Fruit fly (Drosophila melanogaster) whole organism, embryonic: ENCODE data around the gene r-l.

Source experiments
- B-H1 ChIP-seq: fragments of 200-800 bp; sonication (Bioruptor generic); IDR thresholded peaks from 3 replicates; pipeline ENCODE4 v1.3.6; 2022; ENCODE audit warnings: missing biosample characterization, missing genetic modification characterization
- B-H2 ChIP-seq: fragments of 200-800 bp; sonication (Bioruptor generic); optimal IDR thresholded peaks from 2 replicates; lab custom pipeline; 2018; ENCODE audit warnings: missing biosample characterization, mild to moderate bottlenecking, missing genetic modification characterization
- BtbVII ChIP-seq: fragments of 200-800 bp; sonication (Bioruptor generic); optimal IDR thresholded peaks from 3 replicates; lab custom pipeline; 2017; ENCODE audit warnings: missing biosample characterization, mild to moderate bottlenecking, missing genetic modification characterization
- CG10654 ChIP-seq: fragments of 200-800 bp; sonication (Bioruptor generic); optimal IDR thresholded peaks from 2 replicates; lab custom pipeline; 2016; ENCODE audit warnings: missing biosample characterization, missing genetic modification characterization
- CG11247 ChIP-seq: fragments of 200-800 bp; sonication (Bioruptor generic); IDR thresholded peaks from 2 replicates; pipeline ENCODE4 v1.3.6; 2022; ENCODE audit warnings: missing biosample characterization, missing genetic modification characterization
- CG11456 ChIP-seq: fragments of 200-800 bp; sonication (Bioruptor generic); IDR thresholded peaks from 3 replicates; pipeline ENCODE4 v1.3.6; 2022; ENCODE audit warnings: missing biosample characterization, missing genetic modification characterization
- CG12236 ChIP-seq: fragments of 200-800 bp; sonication (Bioruptor generic); optimal IDR thresholded peaks from 2 replicates; lab custom pipeline; 2016; ENCODE audit warnings: missing biosample characterization, missing genetic modification characterization
- CG12391 ChIP-seq: fragments of 200-800 bp; sonication (Bioruptor generic); optimal IDR thresholded peaks from 3 replicates; lab custom pipeline; 2018; ENCODE audit warnings: missing biosample characterization, mild to moderate bottlenecking, missing genetic modification characterization, moderate library complexity
- CG13287 ChIP-seq: fragments of 200-800 bp; sonication (Bioruptor generic); IDR thresholded peaks from 2 replicates; pipeline ENCODE4 v1.3.6; 2022; ENCODE audit warnings: missing biosample characterization, missing genetic modification characterization; ENCODE audit not compliant: partially characterized antibody
- CG14710 ChIP-seq: fragments of 200-800 bp; sonication (Bioruptor generic); optimal IDR thresholded peaks from 3 replicates; lab custom pipeline; 2019; ENCODE audit warnings: missing biosample characterization, mild to moderate bottlenecking, missing genetic modification characterization, moderate library complexity
- CG1529 ChIP-seq: fragments of 200-800 bp; sonication (Bioruptor generic); optimal IDR thresholded peaks from 3 replicates; lab custom pipeline; 2018; ENCODE audit warnings: missing biosample characterization, missing genetic modification characterization
- CG17361 ChIP-seq: fragments of 200-800 bp; sonication (Bioruptor generic); IDR thresholded peaks from 3 replicates; pipeline ENCODE4 v1.3.6; 2022; ENCODE audit warnings: missing biosample characterization, missing genetic modification characterization
- CG17612 ChIP-seq: fragments of 200-800 bp; sonication (Bioruptor generic); IDR thresholded peaks from 2 replicates; pipeline ENCODE4 v1.3.6; 2022; ENCODE audit warnings: missing biosample characterization, missing genetic modification characterization
- CG17829 ChIP-seq: fragments of 200-800 bp; optimal IDR thresholded peaks from 2 replicates; lab custom pipeline; 2019; ENCODE audit warnings: missing biosample characterization, mild to moderate bottlenecking, missing genetic modification characterization, moderate library complexity
- CG18262 ChIP-seq: fragments of 200-800 bp; optimal IDR thresholded peaks from 3 replicates; lab custom pipeline; 2019; ENCODE audit warnings: missing biosample characterization, mild to moderate bottlenecking, missing genetic modification characterization, moderate library complexity
- CG34224 ChIP-seq: fragments of 200-800 bp; sonication (Bioruptor generic); IDR thresholded peaks from 3 replicates; pipeline ENCODE4 v1.3.6; 2022; ENCODE audit warnings: missing biosample characterization, missing genetic modification characterization; ENCODE audit not compliant: partially characterized antibody
- CG43689 ChIP-seq: fragments of 200-800 bp; sonication (Bioruptor generic); IDR thresholded peaks from 2 replicates; pipeline ENCODE4 v1.3.6; 2022; ENCODE audit warnings: missing biosample characterization, missing genetic modification characterization
- CG6254 ChIP-seq: fragments of 200-800 bp; sonication (Bioruptor generic); optimal IDR thresholded peaks from 3 replicates; lab custom pipeline; 2017; ENCODE audit warnings: mild to moderate bottlenecking, missing biosample characterization, missing genetic modification reagents, missing genetic modification characterization
- CG6813 ChIP-seq: fragments of 200-800 bp; sonication (Bioruptor generic); optimal IDR thresholded peaks from 2 replicates; lab custom pipeline; 2017; ENCODE audit warnings: missing biosample characterization, missing genetic modification characterization, mild to moderate bottlenecking, moderate library complexity, missing genetic modification reagents
- CG7786 ChIP-seq: fragments of 200-800 bp; sonication (Bioruptor generic); optimal IDR thresholded peaks from 2 replicates; lab custom pipeline; 2016; ENCODE audit warnings: missing biosample characterization, missing genetic modification characterization
- CG8478 ChIP-seq: fragments of >200 bp; optimal IDR thresholded peaks from 2 replicates; lab custom pipeline; 2018
- Dbx ChIP-seq: fragments of 200-800 bp; sonication (Bioruptor generic); IDR thresholded peaks from 3 replicates; pipeline ENCODE4 v1.3.6; 2022; ENCODE audit warnings: missing biosample characterization, missing genetic modification characterization
- HLH4C ChIP-seq: fragments of 200-800 bp; sonication (Bioruptor generic); IDR thresholded peaks from 3 replicates; pipeline ENCODE4 v1.3.6; 2022; ENCODE audit warnings: missing biosample characterization, missing genetic modification characterization; ENCODE audit not compliant: partially characterized antibody
- HmgD ChIP-seq: fragments of 200-800 bp; sonication (Bioruptor generic); optimal IDR thresholded peaks from 3 replicates; lab custom pipeline; 2016; ENCODE audit warnings: missing biosample characterization, missing genetic modification characterization
- Hmx ChIP-seq: fragments of 200-800 bp; sonication (Bioruptor generic); optimal IDR thresholded peaks from 2 replicates; lab custom pipeline; 2016; ENCODE audit warnings: missing biosample characterization, missing genetic modification characterization
- Hr39 ChIP-seq: fragments of >200 bp; optimal IDR thresholded peaks from 2 replicates; lab custom pipeline; 2017
- Kr ChIP-seq: fragments of 200-800 bp; sonication (Bioruptor generic); optimal IDR thresholded peaks from 2 replicates; lab custom pipeline; 2017; ENCODE audit warnings: missing biosample characterization, mild to moderate bottlenecking, missing genetic modification characterization
- NfI ChIP-seq: fragments of 200-800 bp; sonication (Bioruptor generic); optimal IDR thresholded peaks from 3 replicates; lab custom pipeline; 2018; ENCODE audit warnings: missing biosample characterization, mild to moderate bottlenecking, missing genetic modification characterization, moderate library complexity
- Ssrp ChIP-seq: fragments of 200-800 bp; sonication (Bioruptor generic); optimal IDR thresholded peaks from 2 replicates; lab custom pipeline; 2018; ENCODE audit warnings: missing biosample characterization, mild to moderate bottlenecking, missing genetic modification characterization, moderate library complexity
- chif ChIP-seq, 2 experiments: fragments of 200-800 bp; sonication (Bioruptor generic); optimal IDR thresholded peaks; 3 replicates each; lab custom pipeline; 2016; ENCODE audit warnings: missing biosample characterization in 2 of 2, missing genetic modification characterization in 2 of 2
- chinmo ChIP-seq: fragments of 200-800 bp; sonication (Bioruptor generic); IDR thresholded peaks from 4 replicates; pipeline ENCODE4 v1.3.6; 2022; ENCODE audit warnings: missing biosample characterization, missing genetic modification characterization; ENCODE audit not compliant: partially characterized antibody
- corto ChIP-seq: fragments of 200-800 bp; sonication (Bioruptor generic); optimal IDR thresholded peaks from 2 replicates; lab custom pipeline; 2016; ENCODE audit warnings: missing biosample characterization, mild to moderate bottlenecking, missing genetic modification characterization, moderate library complexity
- dimm ChIP-seq: fragments of 200-800 bp; sonication (Bioruptor generic); IDR thresholded peaks from 2 replicates; pipeline ENCODE4 v1.3.6; 2022; ENCODE audit warnings: missing biosample characterization, missing genetic modification characterization
- dpn ChIP-seq, 2 experiments: fragments of 200-800 bp; sonication (Bioruptor generic); optimal IDR thresholded peaks; 3 replicates each; lab custom pipeline; 2016; ENCODE audit warnings: missing biosample characterization in 2 of 2, missing genetic modification characterization in 2 of 2
- fd64A ChIP-seq: fragments of 200-800 bp; sonication (Bioruptor generic); optimal IDR thresholded peaks from 3 replicates; lab custom pipeline; 2018; ENCODE audit warnings: missing biosample characterization, mild to moderate bottlenecking, missing genetic modification characterization
- gcm2 ChIP-seq: fragments of 200-800 bp; sonication (Bioruptor generic); optimal IDR thresholded peaks from 2 replicates; lab custom pipeline; 2016; ENCODE audit warnings: missing biosample characterization, missing genetic modification characterization
- gfzf ChIP-seq: fragments of 200-800 bp; sonication (Bioruptor generic); optimal IDR thresholded peaks from 2 replicates; lab custom pipeline; 2016; ENCODE audit warnings: missing biosample characterization, mild to moderate bottlenecking, missing genetic modification characterization, moderate library complexity
- grau ChIP-seq: fragments of 200-800 bp; optimal IDR thresholded peaks from 3 replicates; lab custom pipeline; 2019; ENCODE audit warnings: missing biosample characterization, mild to moderate bottlenecking, missing genetic modification characterization, moderate library complexity
- grn ChIP-seq: fragments of 200-800 bp; sonication (Bioruptor generic); optimal IDR thresholded peaks from 3 replicates; lab custom pipeline; 2017; ENCODE audit warnings: missing biosample characterization, missing genetic modification characterization
- hbn ChIP-seq: fragments of 200-800 bp; sonication (Bioruptor generic); IDR thresholded peaks from 2 replicates; pipeline ENCODE4 v1.3.6; 2022; ENCODE audit warnings: missing biosample characterization, missing genetic modification characterization; ENCODE audit not compliant: partially characterized antibody
- ind ChIP-seq: fragments of 200-800 bp; sonication (Bioruptor generic); optimal IDR thresholded peaks from 3 replicates; lab custom pipeline; 2016; ENCODE audit warnings: missing biosample characterization, missing genetic modification characterization
- kay ChIP-seq: fragments of 200-800 bp; sonication (Bioruptor generic); optimal IDR thresholded peaks from 2 replicates; lab custom pipeline; 2016; ENCODE audit warnings: missing biosample characterization, missing genetic modification characterization
- ken ChIP-seq: fragments of 200-800 bp; sonication (Bioruptor generic); IDR thresholded peaks from 3 replicates; pipeline ENCODE4 v1.3.6; 2022; ENCODE audit warnings: missing biosample characterization, missing genetic modification characterization
- lab ChIP-seq: fragments of 200-800 bp; sonication (Bioruptor generic); optimal IDR thresholded peaks from 3 replicates; lab custom pipeline; 2017; ENCODE audit warnings: missing biosample characterization, missing genetic modification characterization, mild to moderate bottlenecking, moderate library complexity, missing genetic modification reagents
- luna ChIP-seq: fragments of 200-800 bp; sonication (Bioruptor generic); optimal IDR thresholded peaks from 2 replicates; lab custom pipeline; 2016; ENCODE audit warnings: missing biosample characterization, missing genetic modification characterization
- p53 ChIP-seq: fragments of 200-800 bp; sonication (Bioruptor generic); optimal IDR thresholded peaks from 2 replicates; lab custom pipeline; 2016; ENCODE audit warnings: missing biosample characterization, missing genetic modification characterization
- scrt ChIP-seq: fragments of 200-800 bp; sonication (Bioruptor generic); optimal IDR thresholded peaks from 2 replicates; lab custom pipeline; 2018; ENCODE audit warnings: missing biosample characterization, mild to moderate bottlenecking, missing genetic modification characterization, moderate library complexity
- sob ChIP-seq: fragments of 200-800 bp; sonication (Bioruptor generic); IDR thresholded peaks from 2 replicates; pipeline ENCODE4 v1.3.6; 2022; ENCODE audit warnings: missing biosample characterization, missing genetic modification characterization
- tgo ChIP-seq: fragments of 200-800 bp; sonication (Bioruptor generic); IDR thresholded peaks from 3 replicates; pipeline ENCODE4 v1.3.6; 2022; ENCODE audit warnings: missing biosample characterization, missing genetic modification characterization
- yki ChIP-seq: fragments of >200 bp; optimal IDR thresholded peaks from 3 replicates; lab custom pipeline; 2018

The r-l gene

DNA sequence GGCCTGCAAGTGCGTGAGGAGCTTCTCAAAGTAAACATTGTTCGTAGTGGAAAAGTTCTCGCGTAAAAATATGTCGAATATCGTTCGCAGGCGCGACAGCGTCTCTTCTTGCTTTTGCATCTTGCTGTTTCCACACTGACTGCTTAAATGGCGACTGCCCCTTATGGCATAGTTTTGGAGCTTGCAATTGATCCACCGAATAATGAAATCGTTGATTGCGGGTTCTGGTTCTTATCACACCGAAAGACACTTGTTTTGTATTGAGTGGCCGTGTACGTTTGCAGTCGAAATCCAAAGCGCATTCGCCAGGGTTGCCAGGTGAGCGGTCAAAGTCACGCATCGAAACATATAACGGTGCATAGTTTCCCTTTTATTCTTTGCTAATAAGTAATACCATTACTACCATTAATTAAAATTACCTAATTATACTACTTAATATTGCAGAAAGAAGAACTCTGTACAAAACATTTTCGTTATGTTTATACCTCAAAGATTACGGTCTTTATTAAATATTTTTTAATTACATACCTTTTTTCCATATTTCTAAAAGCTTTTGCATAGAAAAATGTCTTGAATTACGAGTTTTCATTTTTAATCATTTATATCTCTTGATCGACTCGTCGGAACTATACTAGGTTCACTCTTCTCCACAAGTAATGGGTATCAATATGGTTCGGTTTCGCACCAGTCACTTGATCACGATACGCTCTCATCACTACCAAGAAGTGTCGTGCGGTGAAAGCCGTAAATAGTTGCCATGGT lies 28.5 kb upstream of the r-l start, which contains the start of the genes CG7044 and Tbc1d22 (continued):
- TF ChIP-seq gcm2 (GFP tag; lab: Kevin White, UChicago) (no peak), chinmo (GFP tag; lab: Robert Waterston, UW) (0 out of 4 replicates have a peak, but pooled peaks have one; percentile 35), scrt (GFP tag; lab: Kevin White, UChicago) (no peak), CG34224 (GFP tag; lab: Robert Waterston, UW) (no peak), luna (GFP tag; lab: Kevin White, UChicago) (no peak), HLH4C (no peak), B-H2 (GFP tag; lab: Kevin White, UChicago) (no peak), gfzf (GFP tag; lab: Kevin White, UChicago) (peak; percentile 75), Ssrp (peak; percentile 54), CG13287 (0 out of 2 replicates have a peak, but pooled peaks have one; percentile 7), CG6254 (GFP tag; lab: Kevin White, UChicago) (no peak), grau (peak; percentile 59), B-H1 (GFP tag; lab: Robert Waterston, UW) (no peak), corto (GFP tag; lab: Kevin White, UChicago) (no peak), ind (GFP tag; lab: Kevin White, UChicago) (peak; percentile 48), NfI (GFP tag; lab: Kevin White, UChicago) (peak; percentile 32), fd64A (GFP tag; lab: Kevin White, UChicago) (no peak), CG17361 (GFP tag; lab: Robert Waterston, UW) (peak; percentile 90), CG7786 (GFP tag; lab: Kevin White, UChicago) (no peak), CG10654 (GFP tag; lab: Kevin White, UChicago) (peak; percentile 0), lab (GFP tag; lab: Kevin White, UChicago) (no peak), CG12391 (tag; lab: Kevin White, UChicago) (peak; percentile 69), CG18262 (tag; lab: Kevin White, UChicago) (peak; percentile 51), yki (lab: Kevin White, UChicago) (no peak), grn (GFP tag; lab: Kevin White, UChicago) (no peak), HmgD (GFP tag; lab: Kevin White, UChicago) (no peak), chif (GFP tag; optimal IDR thresholded peaks at IDR 0.05; lab: Kevin White, UChicago) (peak in 1 of 2 experiments; percentile 20), dpn (GFP tag; optimal IDR thresholded peaks at IDR 0.05; lab: Kevin White, UChicago) (peak; percentile 38 to 70), CG17829 (tag; lab: Kevin White, UChicago) (peak; percentile 42), CG17612 (GFP tag; lab: Robert Waterston, UW) (no peak), tgo (peak; percentile 28; the same call in 2 of the 3 replicates), ken (GFP tag; lab: Robert Waterston, UW) (no peak), dimm (GFP tag; lab: Robert Waterston, UW) (no peak), hbn (0 out of 2 replicates have a peak, but pooled peaks have one; percentile 13), CG12236 (GFP tag; lab: Kevin White, UChicago) (no peak), Hr39 (no peak), CG11456 (GFP tag; lab: Robert Waterston, UW) (no peak; the same call in 2 of the 3 replicates), Dbx (GFP tag; lab: Robert Waterston, UW) (peak; percentile 63; the same call in 1 of the 3 replicates), Kr (GFP tag; lab: Kevin White, UChicago) (no peak), CG43689 (no peak), CG8478 (no peak), CG11247 (no peak), kay (GFP tag; lab: Kevin White, UChicago) (no peak), BtbVII (GFP tag; lab: Kevin White, UChicago) (no peak), sob (GFP tag; lab: Robert Waterston, UW) (no peak), CG1529 (GFP tag; lab: Kevin White, UChicago) (no peak), CG6813 (GFP tag; lab: Kevin White, UChicago) (no peak), CG14710 (peak; percentile 71), p53 (GFP tag; lab: Kevin White, UChicago) (no peak), Hmx (GFP tag; lab: Kevin White, UChicago) (no peak)
